Fruit fly (Drosophila melanogaster): ENCODE data around the gene CG17672.
A peak's percentile ranks its signal among the peaks of the same experiment; 100 is the strongest.

CG17672 gene

DNA sequence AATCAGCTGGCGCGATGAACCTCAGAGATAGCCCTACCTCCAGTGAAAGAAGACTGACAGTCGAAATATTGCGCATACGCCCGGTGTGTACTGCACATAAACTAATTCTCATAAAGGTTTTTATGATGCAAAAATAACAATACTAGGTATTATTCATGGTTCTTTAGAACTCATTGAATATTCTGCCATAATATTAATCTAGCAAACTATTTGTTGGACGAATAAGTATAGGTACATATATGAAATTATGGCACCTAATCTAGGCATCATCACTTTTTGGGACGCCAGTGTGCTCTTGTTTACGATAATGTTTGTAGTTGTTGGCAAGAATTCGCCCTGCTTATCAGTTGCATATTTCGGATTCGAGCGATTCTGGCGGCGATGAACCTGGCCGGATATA, 7.0 kb upstream of the CG17672 start (continued):
- no peak for TF ChIP-seq fd85E (GFP tag; optimal IDR thresholded peaks at IDR 0.05)
- peak; percentile 57 for TF ChIP-seq CG8632 (GFP tag; optimal IDR thresholded peaks at IDR 0.05)
- TF ChIP-seq spab (GFP tag; optimal IDR thresholded peaks at IDR 0.05): no peak
- TF ChIP-seq CG6792 (GFP tag; optimal IDR thresholded peaks at IDR 0.05): peak; percentile 65
- no peak for TF ChIP-seq CG8119 (GFP tag; IDR thresholded peaks at IDR 0.05)
- TF ChIP-seq CG6854 (GFP tag; optimal IDR thresholded peaks at IDR 0.05): no peak
- TF ChIP-seq CG11762 (GFP tag; optimal IDR thresholded peaks at IDR 0.05; ENCODE audit: insufficient read depth): peak; percentile 32
- TF ChIP-seq dsx (GFP tag; optimal IDR thresholded peaks at IDR 0.05; ENCODE audit: poor library complexity, severe bottlenecking): no peak
- TF ChIP-seq CG11902 (GFP tag; optimal IDR thresholded peaks at IDR 0.05): peak; percentile 36
- no peak for TF ChIP-seq fkh (GFP tag; optimal IDR thresholded peaks at IDR 0.05)
- TF ChIP-seq CG4318 (GFP tag; optimal IDR thresholded peaks at IDR 0.05): no peak
- TF ChIP-seq Sox15 (GFP tag; optimal IDR thresholded peaks at IDR 0.05): peak; percentile 32
- TF ChIP-seq CG3919 (GFP tag; optimal IDR thresholded peaks at IDR 0.05): peak; percentile 30
- TF ChIP-seq CG8319 (GFP tag; optimal IDR thresholded peaks at IDR 0.05): peak; percentile 43
- TF ChIP-seq topi (GFP tag; optimal IDR thresholded peaks at IDR 0.05): peak; percentile 73
- TF ChIP-seq CG6163 (GFP tag; IDR thresholded peaks at IDR 0.05): 0 out of 3 replicates have a peak, but pooled peaks have one; percentile 14
- TF ChIP-seq pdm3 (GFP tag; optimal IDR thresholded peaks at IDR 0.05): peak; percentile 50
- TF ChIP-seq eg (GFP tag; IDR thresholded peaks at IDR 0.05): no peak
- TF ChIP-seq esn (GFP tag; optimal IDR thresholded peaks at IDR 0.05): peak; percentile 83
- TF ChIP-seq CG11294 (GFP tag; IDR thresholded peaks at IDR 0.05): no peak
- no peak for TF ChIP-seq CG32006 (GFP tag; optimal IDR thresholded peaks at IDR 0.05)

dm6 chr3L:13022160-13022853, 6.5 kb upstream of the CG17672 start, which contains the start of gene Adk2:
Adk2 (minus strand) TSS chr3L:13022688.
- TF ChIP-seq Hr38 (GFP tag; optimal IDR thresholded peaks at IDR 0.05): no peak
- no peak for TF ChIP-seq fd85E (GFP tag; optimal IDR thresholded peaks at IDR 0.05)
- TF ChIP-seq acj6 (GFP tag; optimal IDR thresholded peaks at IDR 0.05): no peak
- TF ChIP-seq CG9139 (GFP tag; optimal IDR thresholded peaks at IDR 0.05): no peak
- no peak for TF ChIP-seq CG11762 (GFP tag; optimal IDR thresholded peaks at IDR 0.05; ENCODE audit: insufficient read depth)
- TF ChIP-seq Sox102F (GFP tag; optimal IDR thresholded peaks at IDR 0.05): no peak
- TF ChIP-seq CG10631 (GFP tag; optimal IDR thresholded peaks at IDR 0.05): no peak
- no peak for TF ChIP-seq Lpt (GFP tag; optimal IDR thresholded peaks at IDR 0.05)
- TF ChIP-seq salr (GFP tag; optimal IDR thresholded peaks at IDR 0.05): no peak
- TF ChIP-seq CG16779 (tag; optimal IDR thresholded peaks at IDR 0.05): no peak
- TF ChIP-seq CG4318 (GFP tag; optimal IDR thresholded peaks at IDR 0.05): no peak
- peak; percentile 50 for TF ChIP-seq CG3919 (GFP tag; optimal IDR thresholded peaks at IDR 0.05)
- no peak for TF ChIP-seq CG31627 (GFP tag; optimal IDR thresholded peaks at IDR 0.05)
- no peak for TF ChIP-seq spab (GFP tag; optimal IDR thresholded peaks at IDR 0.05)
- TF ChIP-seq CG8632 (GFP tag; optimal IDR thresholded peaks at IDR 0.05): no peak
- TF ChIP-seq CG6163 (GFP tag; IDR thresholded peaks at IDR 0.05): peak; percentile 52
- TF ChIP-seq CG8319 (GFP tag; optimal IDR thresholded peaks at IDR 0.05): no peak
- no peak for TF ChIP-seq CG6276 (GFP tag; optimal IDR thresholded peaks at IDR 0.05)
- TF ChIP-seq net (GFP tag; optimal IDR thresholded peaks at IDR 0.05): no peak
- TF ChIP-seq CG32006 (GFP tag; optimal IDR thresholded peaks at IDR 0.05): no peak
- peak; percentile 13 for TF ChIP-seq vri (GFP tag; optimal IDR thresholded peaks at IDR 0.05)
- 0 out of 2 replicates have a peak, but pooled peaks have one; percentile 8 for TF ChIP-seq CG15336 (GFP tag; IDR thresholded peaks at IDR 0.05)
- TF ChIP-seq Met (GFP tag; optimal IDR thresholded peaks at IDR 0.05): no peak
- peak; percentile 38; the same call in 1 of the 2 replicates for TF ChIP-seq Gug (GFP tag; IDR thresholded peaks at IDR 0.05)
- TF ChIP-seq Ets96B (tag; optimal IDR thresholded peaks at IDR 0.05): no peak
- TF ChIP-seq Sox15 (GFP tag; optimal IDR thresholded peaks at IDR 0.05): no peak
- peak; percentile 42 for TF ChIP-seq Eip93F (GFP tag; optimal IDR thresholded peaks at IDR 0.05)
- peak; percentile 27 for TF ChIP-seq CG6854 (GFP tag; optimal IDR thresholded peaks at IDR 0.05)
- no peak for TF ChIP-seq ss (GFP tag; optimal IDR thresholded peaks at IDR 0.05)
- TF ChIP-seq eg (GFP tag; IDR thresholded peaks at IDR 0.05): peak; percentile 59
- no peak for TF ChIP-seq CG6792 (GFP tag; optimal IDR thresholded peaks at IDR 0.05)
- TF ChIP-seq Eip75B (GFP tag; optimal IDR thresholded peaks at IDR 0.05): no peak
- TF ChIP-seq CG1621 (tag; optimal IDR thresholded peaks at IDR 0.05): no peak
- TF ChIP-seq cyc (GFP tag; optimal IDR thresholded peaks at IDR 0.05): no peak
- no peak for TF ChIP-seq CG6808 (GFP tag; optimal IDR thresholded peaks at IDR 0.05)
- peak; percentile 5 for TF ChIP-seq Smox (GFP tag; optimal IDR thresholded peaks at IDR 0.05)
- TF ChIP-seq Hr4 (GFP tag; optimal IDR thresholded peaks at IDR 0.05): no peak
- no peak for TF ChIP-seq CG11294 (GFP tag; IDR thresholded peaks at IDR 0.05)
- no peak for TF ChIP-seq CG11902 (GFP tag; optimal IDR thresholded peaks at IDR 0.05)
- TF ChIP-seq Blimp-1 (GFP tag; optimal IDR thresholded peaks at IDR 0.05): no peak
